Fruit fly (Drosophila melanogaster) whole organism, embryonic: Measurements from ENCODE around the gene Tomosyn.
A peak's percentile ranks its signal among the peaks of the same experiment; 100 is the strongest.

Source experiments
- Aef1 ChIP-seq: fragments of 200-800 bp; sonication (Bioruptor generic); IDR thresholded peaks from 3 replicates; pipeline ENCODE4 v1.3.6; 2022; ENCODE audit warnings: missing biosample characterization, missing genetic modification characterization
- Atf3 ChIP-seq: fragments of 200-800 bp; sonication (Bioruptor generic); optimal IDR thresholded peaks from 3 replicates; lab custom pipeline; 2016; ENCODE audit warnings: missing biosample characterization, missing genetic modification characterization
- C15 ChIP-seq: fragments of 200-800 bp; sonication (Bioruptor generic); IDR thresholded peaks from 3 replicates; pipeline ENCODE4 v1.3.6; 2022; ENCODE audit warnings: missing biosample characterization, missing genetic modification characterization
- CG11504 ChIP-seq: fragments of 200-800 bp; sonication (Bioruptor generic); optimal IDR thresholded peaks from 3 replicates; lab custom pipeline; 2019; ENCODE audit warnings: missing biosample characterization, mild to moderate bottlenecking, missing genetic modification characterization, moderate library complexity
- CG13287 ChIP-seq: fragments of 200-800 bp; sonication (Bioruptor generic); IDR thresholded peaks from 2 replicates; pipeline ENCODE4 v1.3.6; 2022; ENCODE audit warnings: missing biosample characterization, missing genetic modification characterization; ENCODE audit not compliant: partially characterized antibody
- CG13894 ChIP-seq: fragments of 200-800 bp; sonication (Bioruptor generic); optimal IDR thresholded peaks from 3 replicates; lab custom pipeline; 2018; ENCODE audit warnings: missing biosample characterization, mild to moderate bottlenecking, missing genetic modification characterization, moderate library complexity
- CG15479 ChIP-seq: fragments of 200-800 bp; sonication (Bioruptor generic); optimal IDR thresholded peaks from 3 replicates; lab custom pipeline; 2019; ENCODE audit warnings: missing biosample characterization, mild to moderate bottlenecking, missing genetic modification characterization, moderate library complexity
- CG18619 ChIP-seq: fragments of 200-800 bp; sonication (Bioruptor generic); optimal IDR thresholded peaks from 3 replicates; lab custom pipeline; 2017; ENCODE audit warnings: missing biosample characterization, mild to moderate bottlenecking, missing genetic modification characterization
- CG34224 ChIP-seq: fragments of 200-800 bp; sonication (Bioruptor generic); IDR thresholded peaks from 3 replicates; pipeline ENCODE4 v1.3.6; 2022; ENCODE audit warnings: missing biosample characterization, missing genetic modification characterization; ENCODE audit not compliant: partially characterized antibody
- CG34376 ChIP-seq: fragments of 200-800 bp; sonication (Bioruptor generic); optimal IDR thresholded peaks from 2 replicates; lab custom pipeline; 2018; ENCODE audit warnings: missing biosample characterization, mild to moderate bottlenecking, missing genetic modification characterization
- CG4820 ChIP-seq: fragments of 200-800 bp; sonication (Bioruptor generic); optimal IDR thresholded peaks from 3 replicates; lab custom pipeline; 2016; ENCODE audit warnings: missing biosample characterization, missing genetic modification characterization
- CG6765 ChIP-seq: fragments of 200-800 bp; sonication (Bioruptor generic); optimal IDR thresholded peaks from 3 replicates; lab custom pipeline; 2017; ENCODE audit warnings: missing biosample characterization, mild to moderate bottlenecking, missing genetic modification characterization
- CG9932 ChIP-seq: fragments of 200-800 bp; sonication (Bioruptor generic); IDR thresholded peaks from 2 replicates; pipeline ENCODE4 v1.3.6; 2022; ENCODE audit warnings: missing biosample characterization, missing genetic modification characterization
- CoRest ChIP-seq: fragments of 200-800 bp; sonication (Bioruptor generic); optimal IDR thresholded peaks from 3 replicates; lab custom pipeline; 2018; ENCODE audit warnings: missing biosample characterization, mild to moderate bottlenecking, missing genetic modification characterization, moderate library complexity
- CrebB ChIP-seq: fragments of 200-800 bp; sonication (Bioruptor generic); optimal IDR thresholded peaks from 3 replicates; lab custom pipeline; 2018; ENCODE audit warnings: missing biosample characterization, mild to moderate bottlenecking, missing genetic modification characterization
- D ChIP-seq, 2 experiments: fragments of 200-800 bp in 1 of 2; fragments of >200 bp in 1 of 2; sonication (Bioruptor generic) in 1 of 2; optimal IDR thresholded peaks; 2 replicates in 1 of 2; 3 replicates in 1 of 2; lab custom pipeline; 2017; ENCODE audit warnings: mild to moderate bottlenecking in 1 of 2, missing biosample characterization in 1 of 2, missing genetic modification characterization in 1 of 2, missing genetic modification reagents in 1 of 2
- Dad ChIP-seq: fragments of 200-800 bp; sonication (Bioruptor generic); optimal IDR thresholded peaks from 3 replicates; lab custom pipeline; 2016; ENCODE audit warnings: missing biosample characterization, missing genetic modification characterization
- Dbx ChIP-seq: fragments of 200-800 bp; sonication (Bioruptor generic); IDR thresholded peaks from 3 replicates; pipeline ENCODE4 v1.3.6; 2022; ENCODE audit warnings: missing biosample characterization, missing genetic modification characterization
- Dfd ChIP-seq, 2 experiments: fragments of >200 bp; optimal IDR thresholded peaks; 2 replicates each; lab custom pipeline; 2017; ENCODE audit warnings: missing biosample characterization in 2 of 2, missing genetic modification characterization in 2 of 2
- Dip3 ChIP-seq: fragments of 200-800 bp; sonication (Bioruptor generic); optimal IDR thresholded peaks from 3 replicates; lab custom pipeline; 2016; ENCODE audit warnings: missing biosample characterization, missing genetic modification characterization
- Doc2 ChIP-seq: fragments of 200-800 bp; sonication (Bioruptor generic); IDR thresholded peaks from 2 replicates; pipeline ENCODE4 v1.3.6; 2022; ENCODE audit warnings: missing biosample characterization, missing genetic modification characterization
- Doc3 ChIP-seq: fragments of 200-800 bp; sonication (Bioruptor generic); IDR thresholded peaks from 3 replicates; pipeline ENCODE4 v1.3.6; 2022; ENCODE audit warnings: missing biosample characterization, missing genetic modification characterization; ENCODE audit not compliant: partially characterized antibody
- Hey ChIP-seq: fragments of 200-800 bp; sonication (Bioruptor generic); optimal IDR thresholded peaks from 3 replicates; lab custom pipeline; 2018; ENCODE audit warnings: missing biosample characterization, mild to moderate bottlenecking, missing genetic modification characterization
- HmgD ChIP-seq: fragments of 200-800 bp; sonication (Bioruptor generic); optimal IDR thresholded peaks from 3 replicates; lab custom pipeline; 2016; ENCODE audit warnings: missing biosample characterization, missing genetic modification characterization
- HmgZ ChIP-seq: fragments of 200-800 bp; sonication (Bioruptor generic); optimal IDR thresholded peaks from 2 replicates; lab custom pipeline; 2018; ENCODE audit warnings: missing biosample characterization, mild to moderate bottlenecking, missing genetic modification characterization
- Hsf ChIP-seq: fragments of 200-800 bp; sonication (Bioruptor generic); optimal IDR thresholded peaks from 3 replicates; lab custom pipeline; 2016; ENCODE audit warnings: missing biosample characterization, missing genetic modification characterization
- NFAT ChIP-seq: fragments of 200-800 bp; sonication (Bioruptor generic); IDR thresholded peaks from 2 replicates; pipeline ENCODE4 v1.3.6; 2022; ENCODE audit warnings: missing biosample characterization, missing genetic modification characterization
- Oli ChIP-seq: fragments of 200-800 bp; sonication (Bioruptor generic); optimal IDR thresholded peaks from 2 replicates; lab custom pipeline; 2018; ENCODE audit warnings: missing biosample characterization, mild to moderate bottlenecking, missing genetic modification characterization, moderate library complexity
- PHDP ChIP-seq: fragments of 200-800 bp; sonication (Bioruptor generic); optimal IDR thresholded peaks from 3 replicates; lab custom pipeline; 2018; ENCODE audit warnings: missing biosample characterization, mild to moderate bottlenecking, missing genetic modification characterization, moderate library complexity
- Sry-δ ChIP-seq: fragments of 200-800 bp; sonication (Bioruptor generic); optimal IDR thresholded peaks from 2 replicates; lab custom pipeline; 2016; ENCODE audit warnings: missing biosample characterization, missing genetic modification characterization
- YL-1 ChIP-seq: fragments of 200-800 bp; sonication (Bioruptor generic); optimal IDR thresholded peaks from 3 replicates; lab custom pipeline; 2017; ENCODE audit warnings: missing biosample characterization, mild to moderate bottlenecking, missing genetic modification characterization
- ara ChIP-seq: fragments of 200-800 bp; sonication (Bioruptor generic); IDR thresholded peaks from 2 replicates; pipeline ENCODE4 v1.3.6; 2022; ENCODE audit warnings: missing biosample characterization, missing genetic modification characterization
- cad ChIP-seq: fragments of >200 bp; optimal IDR thresholded peaks from 2 replicates; lab custom pipeline; 2017; ENCODE audit warnings: missing biosample characterization, missing genetic modification characterization
- cg ChIP-seq: fragments of 200-800 bp; sonication (Bioruptor generic); optimal IDR thresholded peaks from 3 replicates; lab custom pipeline; 2019; ENCODE audit warnings: missing biosample characterization, mild to moderate bottlenecking, missing genetic modification characterization, moderate library complexity
- chm ChIP-seq: fragments of 200-800 bp; sonication (Bioruptor generic); IDR thresholded peaks from 2 replicates; pipeline ENCODE4 v1.3.6; 2022; ENCODE audit warnings: missing biosample characterization, missing genetic modification characterization
- crol ChIP-seq: fragments of 200-800 bp; sonication (Bioruptor generic); IDR thresholded peaks from 2 replicates; pipeline ENCODE4 v1.3.6; 2022; ENCODE audit warnings: missing biosample characterization, missing genetic modification characterization
- da ChIP-seq: fragments of 200-800 bp; sonication (Bioruptor generic); optimal IDR thresholded peaks from 2 replicates; lab custom pipeline; 2016; ENCODE audit warnings: missing biosample characterization, missing genetic modification characterization
- dan ChIP-seq: fragments of 200-800 bp; sonication (Bioruptor generic); IDR thresholded peaks from 2 replicates; pipeline ENCODE4 v1.3.6; 2022; ENCODE audit warnings: missing biosample characterization, missing genetic modification characterization
- danr ChIP-seq: fragments of 200-800 bp; sonication (Bioruptor generic); IDR thresholded peaks from 2 replicates; pipeline ENCODE4 v1.3.6; 2022; ENCODE audit warnings: missing biosample characterization, missing genetic modification characterization
- dati ChIP-seq: fragments of 200-800 bp; sonication (Bioruptor generic); IDR thresholded peaks from 2 replicates; pipeline ENCODE4 v1.3.6; 2022; ENCODE audit warnings: missing biosample characterization, missing genetic modification characterization
- grn ChIP-seq: fragments of 200-800 bp; sonication (Bioruptor generic); optimal IDR thresholded peaks from 3 replicates; lab custom pipeline; 2017; ENCODE audit warnings: missing biosample characterization, missing genetic modification characterization
- ind ChIP-seq: fragments of 200-800 bp; sonication (Bioruptor generic); optimal IDR thresholded peaks from 3 replicates; lab custom pipeline; 2016; ENCODE audit warnings: missing biosample characterization, missing genetic modification characterization
- kni ChIP-seq: fragments of 200-800 bp; sonication (Bioruptor generic); optimal IDR thresholded peaks from 3 replicates; lab custom pipeline; 2017; ENCODE audit warnings: mild to moderate bottlenecking, missing biosample characterization, missing genetic modification reagents, missing genetic modification characterization
- pan ChIP-seq, 4 experiments: fragments of >200 bp in 3 of 4; fragments of 200-800 bp in 1 of 4; sonication (Bioruptor generic) in 1 of 4; optimal IDR thresholded peaks in 3 of 4; IDR thresholded peaks in 1 of 4; 2 replicates each; pipeline versions ENCODE4 v1.3.6 to Lab custom; 2017 to 2022; ENCODE audit warnings: missing biosample characterization in 2 of 4, missing genetic modification characterization in 2 of 4, mixed read lengths in 1 of 4
- sens ChIP-seq: fragments of 200-800 bp; sonication (Bioruptor generic); peaks from one replicate; lab custom pipeline; 2016; ENCODE audit warnings: missing biosample characterization, missing genetic modification characterization
- tap ChIP-seq: fragments of 200-800 bp; optimal IDR thresholded peaks from 3 replicates; lab custom pipeline; 2019; ENCODE audit warnings: missing biosample characterization, mild to moderate bottlenecking, missing genetic modification characterization, moderate library complexity
- tx ChIP-seq: fragments of 200-800 bp; sonication (Bioruptor generic); optimal IDR thresholded peaks from 2 replicates; lab custom pipeline; 2016; ENCODE audit warnings: missing biosample characterization, missing genetic modification characterization
- unpg ChIP-seq: fragments of 200-800 bp; sonication (Bioruptor generic); optimal IDR thresholded peaks from 3 replicates; lab custom pipeline; 2018; ENCODE audit warnings: missing biosample characterization, mild to moderate bottlenecking, missing genetic modification characterization, moderate library complexity
- zf30C ChIP-seq: fragments of 200-800 bp; sonication (Bioruptor generic); optimal IDR thresholded peaks from 3 replicates; lab custom pipeline; 2018; ENCODE audit warnings: missing biosample characterization, mild to moderate bottlenecking, missing genetic modification characterization

The Tomosyn gene

dm6 chrX:12665112-12665795, 33.8 kb downstream of the Tomosyn start (continued):
- TF ChIP-seq pan (optimal IDR thresholded peaks at IDR 0.05; lab: Kevin White, UChicago) (no peak), pan (GFP tag; optimal IDR thresholded peaks at IDR 0.05 in 1 of 2, IDR thresholded peaks at IDR 0.05 in 1 of 2) (peak in 1 of 2 experiments; percentile 93), tx (peak; percentile 8), CG11504 (tag; lab: Kevin White, UChicago) (peak; percentile 91), ara (GFP tag; lab: Robert Waterston, UW) (peak; percentile 94), CG34376 (GFP tag; lab: Kevin White, UChicago) (peak; percentile 44), unpg (GFP tag; lab: Kevin White, UChicago) (peak; percentile 91), dan (no peak; the same call in 1 of the 2 replicates), ind (peak; percentile 90), Dip3 (GFP tag; lab: Kevin White, UChicago) (peak; percentile 43), kni (GFP tag; lab: Kevin White, UChicago) (peak; percentile 66), Hsf (GFP tag; lab: Kevin White, UChicago) (peak; percentile 77), CG15479 (GFP tag; lab: Kevin White, UChicago) (peak; percentile 25), sens (peak; percentile 91), HmgZ (peak; percentile 72), Doc2 (GFP tag; lab: Robert Waterston, UW) (peak; percentile 68; the same call in 1 of the 2 replicates), tap (tag; lab: Kevin White, UChicago) (peak; percentile 84), Dad (GFP tag; lab: Kevin White, UChicago) (no peak), crol (peak; percentile 97), cg (GFP tag; lab: Kevin White, UChicago) (peak; percentile 85), da (GFP tag; lab: Kevin White, UChicago) (no peak), Aef1 (peak; percentile 90), YL-1 (GFP tag; lab: Kevin White, UChicago) (peak; percentile 59), NFAT (GFP tag; lab: Robert Waterston, UW) (peak; percentile 94), grn (GFP tag; lab: Kevin White, UChicago) (peak; percentile 57), CrebB (tag; lab: Kevin White, UChicago) (peak; percentile 86), CoRest (peak; percentile 91), CG6765 (GFP tag; lab: Kevin White, UChicago) (peak; percentile 68), D (optimal IDR thresholded peaks at IDR 0.05; lab: Kevin White, UChicago) (no peak), D (GFP tag; optimal IDR thresholded peaks at IDR 0.05; lab: Kevin White, UChicago) (peak; percentile 89), CG13287 (peak; percentile 39; the same call in 1 of the 2 replicates), cad (GFP tag; lab: Kevin White, UChicago) (no peak), dati (GFP tag; lab: Robert Waterston, UW) (peak; percentile 82), Dbx (GFP tag; lab: Robert Waterston, UW) (peak; percentile 88), Dfd (GFP tag; optimal IDR thresholded peaks at IDR 0.05; lab: Kevin White, UChicago) (no peak), Sry-δ (GFP tag; lab: Kevin White, UChicago) (no peak), CG4820 (GFP tag; lab: Kevin White, UChicago) (peak; percentile 86), Atf3 (GFP tag; lab: Kevin White, UChicago) (peak; percentile 56), CG9932 (GFP tag; lab: Robert Waterston, UW) (peak; percentile 94), PHDP (tag; lab: Kevin White, UChicago) (peak; percentile 88), C15 (GFP tag; lab: Robert Waterston, UW) (0 out of 3 replicates have a peak, but pooled peaks have one; percentile 65), danr (GFP tag; lab: Robert Waterston, UW) (peak; percentile 88), Doc3 (GFP tag; lab: Robert Waterston, UW) (no peak), CG34224 (GFP tag; lab: Robert Waterston, UW) (no peak), Oli (tag; lab: Kevin White, UChicago) (peak; percentile 90), CG18619 (peak; percentile 89), CG13894 (tag; lab: Kevin White, UChicago) (peak; percentile 49), Hey (tag; lab: Kevin White, UChicago) (no peak), zf30C (peak; percentile 88), HmgD (GFP tag; lab: Kevin White, UChicago) (no peak), chm (GFP tag; lab: Robert Waterston, UW) (peak; percentile 84)
